Worm (Caenorhabditis elegans): Measurements from ENCODE around the gene rpb-8.

DNA sequence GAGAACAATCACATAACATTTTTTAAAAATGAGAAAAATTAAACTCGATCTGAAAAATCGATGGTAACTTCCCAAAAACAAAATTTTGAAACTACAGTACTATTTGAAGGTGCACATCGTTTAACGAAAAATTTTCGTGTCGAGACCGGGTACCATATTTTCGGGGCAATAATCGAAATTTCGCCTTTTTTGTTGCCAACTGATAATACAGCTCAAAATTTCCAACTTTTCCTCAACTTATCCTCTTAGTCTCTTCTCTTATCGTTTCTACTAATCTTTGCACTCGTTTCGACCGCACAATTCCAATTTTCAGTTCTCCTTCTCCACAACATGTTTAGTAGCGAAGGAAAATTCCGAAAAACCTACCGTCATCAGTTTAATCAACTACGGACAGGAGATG is 10.9 kb downstream of the rpb-8 start, which contains the start of gene rom-1:
- TF ChIP-seq efl-1 (GFP tag; optimal IDR thresholded peaks at IDR 0.05) (no peak), ceh-79 (tag; optimal IDR thresholded peaks at IDR 0.05) (no peak), ama-1 (optimal IDR thresholded peaks at IDR 0.05) (no peak), ama-1 (GFP tag; optimal IDR thresholded peaks at IDR 0.05) (no peak)

All from whole organism, young adult.